Worm (Caenorhabditis elegans): ENCODE results near the gene srh-281.

ce11 chrV:16235135-16235534, 44.5 kb downstream of the srh-281 start, which contains the start of gene F21H7.3:
- TF ChIP-seq hlh-1 (tag; optimal IDR thresholded peaks at IDR 0.05) = no peak
- no peak for TF ChIP-seq ham-2 (GFP tag; optimal IDR thresholded peaks at IDR 0.05)
- no peak for TF ChIP-seq nhr-76 (tag; optimal IDR thresholded peaks at IDR 0.05)
- TF ChIP-seq snpc-4 (tag; optimal IDR thresholded peaks at IDR 0.05) = no peak
- TF ChIP-seq pha-4 (tag; optimal IDR thresholded peaks at IDR 0.05) = no peak
